Worm (Caenorhabditis elegans) whole organism, L2 larva: Measurements from ENCODE around the gene F36H1.12.

Source experiments
- C34F6.9 ChIP-seq: fragments of 150-350 bp; optimal IDR thresholded peaks from 2 replicates; lab custom pipeline; 2014; ENCODE audit warnings: missing biosample characterization, missing genetic modification characterization
- F13H6.1 ChIP-seq: sonication (generic microtip); optimal IDR thresholded peaks from 2 replicates; lab custom pipeline; 2016; ENCODE audit warnings: missing genetic modification characterization, missing compliant biosample characterization
- R02D3.7 ChIP-seq: fragments of 150-350 bp; optimal IDR thresholded peaks from 2 replicates; lab custom pipeline; 2014; ENCODE audit warnings: missing biosample characterization, missing genetic modification characterization
- Y55F3AM.14 ChIP-seq: fragments of 200-800 bp; sonication (Bioruptor generic); optimal IDR thresholded peaks from 2 replicates; lab custom pipeline; 2018; ENCODE audit warnings: mild to moderate bottlenecking, missing genetic modification characterization, missing compliant biosample characterization
- ZK546.5 ChIP-seq: sonication (generic microtip); optimal IDR thresholded peaks from 2 replicates; lab custom pipeline; 2017; ENCODE audit warnings: missing biosample characterization, missing genetic modification characterization
- alr-1 ChIP-seq: fragments of 150-350 bp; optimal IDR thresholded peaks from 2 replicates; lab custom pipeline; 2014; ENCODE audit warnings: missing biosample characterization, missing genetic modification characterization
- aly-2 ChIP-seq: fragments of 150-350 bp; optimal IDR thresholded peaks from 2 replicates; lab custom pipeline; 2014; ENCODE audit warnings: missing biosample characterization, missing genetic modification characterization
- ama-1 ChIP-seq: fragments of 150-350 bp; optimal IDR thresholded peaks from 2 replicates; lab custom pipeline; 2018; ENCODE audit warnings: inconsistent platforms
- blmp-1 ChIP-seq: sonication (generic microtip); optimal IDR thresholded peaks from 2 replicates; lab custom pipeline; 2017; ENCODE audit warnings: missing genetic modification characterization, mild to moderate bottlenecking, missing compliant biosample characterization, antibody characterized with exemption, moderate library complexity; ENCODE audit not compliant: insufficient read depth
- ceh-16 ChIP-seq: fragments of 150-350 bp; optimal IDR thresholded peaks from 2 replicates; lab custom pipeline; 2014; ENCODE audit warnings: missing biosample characterization, missing genetic modification characterization
- ceh-82 ChIP-seq: fragments of 150-350 bp; optimal IDR thresholded peaks from 2 replicates; lab custom pipeline; 2014; ENCODE audit warnings: missing biosample characterization, missing genetic modification characterization
- crh-2 ChIP-seq: sonication (generic microtip); optimal IDR thresholded peaks from 2 replicates; lab custom pipeline; 2017; ENCODE audit warnings: missing biosample characterization, missing genetic modification characterization
- dmd-4 ChIP-seq: sonication (generic microtip); optimal IDR thresholded peaks from 2 replicates; lab custom pipeline; 2017; ENCODE audit warnings: missing biosample characterization, missing genetic modification characterization
- elt-1 ChIP-seq: fragments of 150-350 bp; optimal IDR thresholded peaks from 2 replicates; lab custom pipeline; 2014; ENCODE audit warnings: missing biosample characterization, missing genetic modification characterization
- elt-3 ChIP-seq: sonication (generic microtip); optimal IDR thresholded peaks from 2 replicates; lab custom pipeline; 2017; ENCODE audit warnings: missing biosample characterization, missing genetic modification characterization
- fos-1 ChIP-seq: fragments of 150-350 bp; optimal IDR thresholded peaks from 2 replicates; lab custom pipeline; 2014; ENCODE audit warnings: missing biosample characterization, missing genetic modification characterization
- gmeb-1 ChIP-seq: fragments of 150-350 bp; optimal IDR thresholded peaks from 2 replicates; lab custom pipeline; 2014; ENCODE audit warnings: missing biosample characterization, missing genetic modification characterization
- lin-11 ChIP-seq: fragments of 150-350 bp; sonication (generic microtip); optimal IDR thresholded peaks from 2 replicates; lab custom pipeline; 2014; ENCODE audit warnings: missing biosample characterization, missing genetic modification characterization, inconsistent platforms, mixed read lengths
- lin-13 ChIP-seq: fragments of 150-350 bp; optimal IDR thresholded peaks from 2 replicates; lab custom pipeline; 2014; ENCODE audit warnings: missing biosample characterization, missing genetic modification reagents, missing genetic modification characterization
- lin-39 ChIP-seq: fragments of 150-350 bp; optimal IDR thresholded peaks from 2 replicates; lab custom pipeline; 2014; ENCODE audit warnings: missing biosample characterization, missing genetic modification reagents, missing genetic modification characterization
- lsy-2 ChIP-seq, 2 experiments: fragments of 150-350 bp in 1 of 2; sonication (generic microtip) in 1 of 2; optimal IDR thresholded peaks; 2 replicates each; lab custom pipeline; 2014 to 2017; ENCODE audit warnings: missing biosample characterization in 2 of 2, missing genetic modification characterization in 2 of 2
- mab-5 ChIP-seq: fragments of 150-350 bp; optimal IDR thresholded peaks from 2 replicates; lab custom pipeline; 2014; ENCODE audit warnings: missing biosample characterization, missing genetic modification characterization
- mbf-1 ChIP-seq: sonication (generic microtip); optimal IDR thresholded peaks from 2 replicates; lab custom pipeline; 2017; ENCODE audit warnings: missing biosample characterization, missing genetic modification characterization
- mdl-1 ChIP-seq, 2 experiments: fragments of 150-350 bp in 1 of 2; sonication (generic microtip) in 1 of 2; optimal IDR thresholded peaks; 2 replicates each; lab custom pipeline; 2017; ENCODE audit warnings: missing biosample characterization in 2 of 2, missing genetic modification characterization in 2 of 2
- nhr-10 ChIP-seq: sonication (generic microtip); optimal IDR thresholded peaks from 2 replicates; lab custom pipeline; 2017; ENCODE audit warnings: missing biosample characterization, missing genetic modification characterization
- nhr-11 ChIP-seq: fragments of 150-350 bp; optimal IDR thresholded peaks from 2 replicates; lab custom pipeline; 2014; ENCODE audit warnings: missing biosample characterization, missing genetic modification characterization
- nhr-12 ChIP-seq: fragments of 150-350 bp; optimal IDR thresholded peaks from 2 replicates; lab custom pipeline; 2014; ENCODE audit warnings: missing biosample characterization, missing genetic modification characterization
- nhr-129 ChIP-seq: fragments of 150-350 bp; optimal IDR thresholded peaks from 2 replicates; lab custom pipeline; 2014; ENCODE audit warnings: missing biosample characterization, missing genetic modification characterization
- nhr-21 ChIP-seq: fragments of 150-350 bp; optimal IDR thresholded peaks from 2 replicates; lab custom pipeline; 2014; ENCODE audit warnings: missing biosample characterization, missing genetic modification characterization
- nhr-23 ChIP-seq: fragments of 150-350 bp; optimal IDR thresholded peaks from 2 replicates; lab custom pipeline; 2014; ENCODE audit warnings: missing biosample characterization, missing genetic modification reagents, missing genetic modification characterization
- nhr-25 ChIP-seq: fragments of 150-350 bp; sonication (generic microtip); optimal IDR thresholded peaks from 3 replicates; lab custom pipeline; 2014; ENCODE audit warnings: missing biosample characterization, missing genetic modification characterization
- nhr-6 ChIP-seq: fragments of 150-350 bp; optimal IDR thresholded peaks from 2 replicates; lab custom pipeline; 2014; ENCODE audit warnings: missing biosample characterization, missing genetic modification characterization
- nhr-77 ChIP-seq: fragments of 150-350 bp; optimal IDR thresholded peaks from 2 replicates; lab custom pipeline; 2014; ENCODE audit warnings: missing biosample characterization, missing genetic modification characterization
- peb-1 ChIP-seq: fragments of 150-350 bp; optimal IDR thresholded peaks from 2 replicates; lab custom pipeline; 2014; ENCODE audit warnings: missing biosample characterization, missing genetic modification characterization
- sem-4 ChIP-seq: fragments of 150-350 bp; optimal IDR thresholded peaks from 2 replicates; lab custom pipeline; 2014; ENCODE audit warnings: missing biosample characterization, missing genetic modification reagents, missing genetic modification characterization
- skn-1 ChIP-seq: sonication (generic microtip); optimal IDR thresholded peaks from 2 replicates; lab custom pipeline; 2017; ENCODE audit warnings: missing biosample characterization, missing genetic modification characterization
- sma-3 ChIP-seq: sonication (generic microtip); optimal IDR thresholded peaks from 2 replicates; lab custom pipeline; 2016; ENCODE audit warnings: missing genetic modification reagents, missing genetic modification characterization, missing compliant biosample characterization
- sma-9 ChIP-seq, 2 experiments: fragments of 150-350 bp in 1 of 2; sonication (generic microtip) in 1 of 2; optimal IDR thresholded peaks; 2 replicates each; lab custom pipeline; 2014 to 2016; ENCODE audit warnings: missing genetic modification characterization in 2 of 2, mild to moderate bottlenecking in 1 of 2, missing biosample characterization in 1 of 2, missing compliant biosample characterization in 1 of 2, missing genetic modification reagents in 1 of 2, moderate library complexity in 1 of 2
- unc-39 ChIP-seq: fragments of 150-350 bp; optimal IDR thresholded peaks from 2 replicates; lab custom pipeline; 2014; ENCODE audit warnings: missing biosample characterization, missing genetic modification characterization
- unc-62 ChIP-seq: fragments of 150-350 bp; optimal IDR thresholded peaks from 2 replicates; lab custom pipeline; 2014; ENCODE audit warnings: missing biosample characterization, missing genetic modification reagents, missing genetic modification characterization
- zag-1 ChIP-seq: fragments of 150-350 bp; optimal IDR thresholded peaks from 2 replicates; lab custom pipeline; 2014; ENCODE audit warnings: missing biosample characterization, missing genetic modification characterization
- ztf-1 ChIP-seq: fragments of 200-800 bp; sonication (Bioruptor generic); conservative IDR thresholded peaks from 2 replicates; pipeline ENCODE4 v1.3.6; 2022; ENCODE audit warnings: missing genetic modification characterization, missing compliant biosample characterization
- ztf-11 ChIP-seq: sonication (generic microtip); optimal IDR thresholded peaks from 2 replicates; lab custom pipeline; 2017; ENCODE audit warnings: missing biosample characterization, missing genetic modification characterization
- ztf-4 ChIP-seq: fragments of 150-350 bp; optimal IDR thresholded peaks from 2 replicates; lab custom pipeline; 2014; ENCODE audit warnings: missing biosample characterization, missing genetic modification characterization

Gene F36H1.12

DNA sequence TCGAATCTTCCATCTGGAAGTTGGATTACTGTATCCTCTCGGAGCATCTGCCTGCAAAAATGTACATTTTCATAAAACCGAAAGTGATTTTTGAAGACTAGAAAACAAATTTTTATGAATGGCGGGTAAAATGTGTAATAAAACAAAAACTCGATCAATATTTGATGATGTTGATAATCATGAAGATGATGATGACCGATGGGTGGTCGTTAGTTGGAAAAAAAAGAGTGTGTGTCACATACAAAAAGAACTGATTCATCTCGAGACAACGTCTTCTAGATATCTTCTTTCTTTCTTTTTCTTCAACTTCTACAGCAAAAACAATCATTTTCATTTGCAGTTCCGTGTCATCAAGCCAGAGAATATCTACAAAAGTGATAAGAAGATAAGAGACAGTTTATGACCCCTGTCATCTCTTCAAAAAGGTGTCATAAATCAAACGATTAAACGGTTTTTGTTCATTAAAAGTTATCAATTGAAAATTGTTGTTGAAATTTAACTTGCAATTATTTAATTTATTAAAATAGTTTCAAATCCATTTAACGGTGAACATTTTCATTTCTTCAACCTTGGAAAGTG, 39.1 kb upstream of the F36H1.12 start, which contains the start of gene bcc-1 (continued):
- TF ChIP-seq F13H6.1 (tag; lab: Kevin White, UChicago), result no peak
- no peak for TF ChIP-seq mdl-1 (tag; optimal IDR thresholded peaks at IDR 0.05; lab: Kevin White, UChicago)
- no peak for TF ChIP-seq nhr-12 (tag; lab: Kevin White, UChicago)

DNA sequence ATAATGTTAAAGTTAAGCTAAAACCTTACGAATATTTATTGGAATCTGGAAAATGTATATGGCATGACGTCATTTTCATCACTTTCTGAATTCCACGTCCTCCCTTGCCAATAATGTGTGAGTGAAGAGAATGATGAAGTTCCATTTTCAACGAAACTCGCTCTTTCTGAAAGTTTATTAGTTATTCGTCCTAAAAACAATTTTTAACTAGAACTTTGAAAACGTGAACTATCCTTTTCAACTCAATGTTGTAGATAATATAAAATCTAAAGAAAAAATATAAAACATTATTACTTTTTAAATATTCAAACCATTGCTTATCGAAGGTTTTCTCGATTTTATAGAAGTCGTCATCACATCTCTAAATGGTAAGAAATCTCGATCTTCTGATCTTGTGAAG, 36.0 kb upstream of the F36H1.12 start, which contains the start of gene M7.7:
Gene M7.7, plus strand, starts transcription at position 301 of the 400 bp plus-strand sequence.
- TF ChIP-seq lin-13 (no peak), unc-62 (GFP tag; lab: Kevin White, UChicago) (no peak), ZK546.5 (tag; lab: Kevin White, UChicago) (no peak), nhr-25 (tag; lab: Kevin White, UChicago) (no peak), nhr-11 (tag; lab: Kevin White, UChicago) (no peak), mab-5 (no peak), nhr-6 (tag; lab: Kevin White, UChicago) (no peak)

DNA sequence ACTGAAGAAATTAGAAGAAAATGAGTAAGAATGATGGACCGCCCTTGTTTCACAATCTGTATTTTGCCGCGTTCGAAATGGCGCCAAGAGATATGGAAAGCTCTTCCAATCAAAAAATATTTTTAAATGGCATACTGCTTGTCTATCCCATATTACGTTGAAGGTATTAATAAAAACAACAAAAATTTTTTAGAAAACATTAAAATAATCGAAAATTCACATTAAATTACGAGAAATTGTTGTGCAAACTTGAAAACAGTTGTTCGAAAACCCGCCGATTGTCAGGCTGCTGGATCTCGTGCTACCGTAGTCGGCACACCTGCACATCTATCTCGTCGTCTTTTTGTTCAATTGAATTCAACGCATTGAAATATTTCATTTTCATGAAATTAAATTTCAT, 30.1 kb upstream of the F36H1.12 start, which contains the start of gene klc-1:
Gene klc-1, plus strand, starts transcription at position 127 of the 400 bp plus-strand sequence.
- no peak for TF ChIP-seq aly-2 (tag; lab: Kevin White, UChicago)
- peak in 1 of 2 experiments; percentile 63 for TF ChIP-seq lsy-2 (tag; optimal IDR thresholded peaks at IDR 0.05; lab: Kevin White, UChicago)
- TF ChIP-seq lin-11 (tag; lab: Kevin White, UChicago), result no peak
- TF ChIP-seq lin-39 (tag; lab: Kevin White, UChicago), result no peak
- no peak for TF ChIP-seq F13H6.1 (tag; lab: Kevin White, UChicago)

DNA sequence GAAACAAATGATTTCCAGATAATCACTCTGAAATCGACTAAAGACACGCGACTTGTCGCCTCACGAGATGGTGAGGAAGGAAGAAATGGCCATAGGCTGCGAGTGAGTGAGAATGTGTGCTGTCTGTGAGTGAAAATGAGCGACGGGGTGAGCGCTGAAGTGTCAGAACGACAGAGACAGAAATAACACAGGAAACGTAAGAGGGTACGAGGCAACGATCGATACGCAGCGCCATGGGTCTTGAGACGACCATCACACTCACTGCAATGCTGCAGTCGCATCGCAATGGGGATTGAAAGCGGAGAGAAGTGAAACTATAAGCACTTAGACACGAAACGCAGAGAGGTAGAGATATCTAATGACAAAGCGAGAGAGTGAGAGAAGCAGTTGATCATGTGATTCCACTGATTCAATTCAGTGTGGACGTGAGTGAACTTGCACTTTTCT, 29.3 kb upstream of the F36H1.12 start:
- TF ChIP-seq nhr-10 (tag; lab: Kevin White, UChicago) (no peak), skn-1 (tag; lab: Kevin White, UChicago) (peak; percentile 3), R02D3.7 (no peak), zag-1 (tag; lab: Kevin White, UChicago) (peak; percentile 99), nhr-77 (no peak), nhr-21 (peak; percentile 96), Y55F3AM.14 (GFP tag; lab: Kevin White, UChicago) (peak; percentile 83), ZK546.5 (tag; lab: Kevin White, UChicago) (peak; percentile 44), C34F6.9 (tag; lab: Kevin White, UChicago) (peak; percentile 99), nhr-11 (tag; lab: Kevin White, UChicago) (no peak), ceh-16 (no peak), sma-9 (GFP tag; optimal IDR thresholded peaks at IDR 0.05; lab: Kevin White, UChicago) (peak; percentile 92), sma-9 (tag; optimal IDR thresholded peaks at IDR 0.05; lab: Kevin White, UChicago) (no peak), nhr-23 (tag; lab: Kevin White, UChicago) (peak; percentile 42), fos-1 (tag; lab: Kevin White, UChicago) (peak; percentile 85), mdl-1 (tag; optimal IDR thresholded peaks at IDR 0.05; lab: Kevin White, UChicago) (peak; percentile 61 to 84), ama-1 (lab: Kevin White, UChicago) (peak; percentile 90), nhr-6 (tag; lab: Kevin White, UChicago) (peak; percentile 95), unc-62 (GFP tag; lab: Kevin White, UChicago) (peak; percentile 21), crh-2 (tag; lab: Kevin White, UChicago) (peak; percentile 91), peb-1 (tag; lab: Kevin White, UChicago) (no peak), ztf-4 (peak; percentile 91), elt-1 (tag; lab: Kevin White, UChicago) (no peak), aly-2 (tag; lab: Kevin White, UChicago) (no peak), alr-1 (tag; lab: Kevin White, UChicago) (peak; percentile 62), blmp-1 (tag; lab: Kevin White, UChicago) (peak; percentile 92), sem-4 (tag; lab: Kevin White, UChicago) (peak; percentile 96), lin-39 (tag; lab: Kevin White, UChicago) (peak; percentile 25), nhr-129 (tag; lab: Kevin White, UChicago) (peak; percentile 98), sma-3 (GFP tag; lab: Kevin White, UChicago) (peak; percentile 91), lsy-2 (tag; optimal IDR thresholded peaks at IDR 0.05; lab: Kevin White, UChicago) (peak; percentile 76 to 94), mab-5 (peak; percentile 93), mbf-1 (tag; lab: Kevin White, UChicago) (no peak), gmeb-1 (tag; lab: Kevin White, UChicago) (peak; percentile 64), nhr-12 (tag; lab: Kevin White, UChicago) (no peak), lin-13 (peak; percentile 86), ceh-82 (tag; lab: Kevin White, UChicago) (peak; percentile 60), nhr-25 (tag; lab: Kevin White, UChicago) (peak; percentile 94), F13H6.1 (tag; lab: Kevin White, UChicago) (peak; percentile 97), dmd-4 (tag; lab: Kevin White, UChicago) (no peak), elt-3 (tag; lab: Kevin White, UChicago) (no peak), ztf-1 (no peak), unc-39 (peak; percentile 27), ztf-11 (tag; lab: Kevin White, UChicago) (no peak)
